Fruit fly (Drosophila melanogaster) whole organism, pupa: ENCODE measurements around the gene Dsk.

Experiments used
- CG15710 ChIP-seq: fragments of 200-800 bp; sonication (Bioruptor generic); optimal IDR thresholded peaks from 2 replicates; lab custom pipeline; 2018; ENCODE audit warnings: missing biosample characterization, mild to moderate bottlenecking, missing genetic modification characterization, moderate library complexity
- CG17806 ChIP-seq: fragments of 200-800 bp; sonication (Bioruptor generic); optimal IDR thresholded peaks from 2 replicates; lab custom pipeline; 2018; ENCODE audit warnings: missing biosample characterization, mild to moderate bottlenecking, missing genetic modification characterization, moderate library complexity
- CG34367 ChIP-seq: fragments of 200-800 bp; sonication (Bioruptor generic); optimal IDR thresholded peaks from 2 replicates; lab custom pipeline; 2018; ENCODE audit warnings: missing biosample characterization, mild to moderate bottlenecking, missing genetic modification characterization
- CG4496 ChIP-seq: fragments of 200-800 bp; sonication (Bioruptor generic); IDR thresholded peaks from 3 replicates; pipeline ENCODE4 v1.3.6; 2022; ENCODE audit warnings: missing biosample characterization, missing genetic modification characterization
- CG8159 ChIP-seq: fragments of 200-800 bp; sonication (Bioruptor generic); optimal IDR thresholded peaks from 3 replicates; lab custom pipeline; 2018; ENCODE audit warnings: missing biosample characterization, mild to moderate bottlenecking, missing genetic modification characterization, moderate library complexity
- CG8301 ChIP-seq: fragments of 200-800 bp; sonication (Bioruptor generic); optimal IDR thresholded peaks from 2 replicates; lab custom pipeline; 2018; ENCODE audit warnings: missing biosample characterization, mild to moderate bottlenecking, missing genetic modification characterization
- CG9948 ChIP-seq: fragments of 200-800 bp; sonication (Bioruptor generic); optimal IDR thresholded peaks from 2 replicates; lab custom pipeline; 2018; ENCODE audit warnings: missing biosample characterization, mild to moderate bottlenecking, missing genetic modification characterization, moderate library complexity
- EcR ChIP-seq: fragments of 200-800 bp; sonication (Bioruptor generic); optimal IDR thresholded peaks from 3 replicates; lab custom pipeline; 2019; ENCODE audit warnings: missing biosample characterization, missing genetic modification characterization, mild to moderate bottlenecking, moderate library complexity, missing genetic modification reagents
- Pif1A ChIP-seq: fragments of 200-800 bp; sonication (Bioruptor generic); optimal IDR thresholded peaks from 3 replicates; lab custom pipeline; 2016; ENCODE audit warnings: missing biosample characterization, missing genetic modification characterization

DNA sequence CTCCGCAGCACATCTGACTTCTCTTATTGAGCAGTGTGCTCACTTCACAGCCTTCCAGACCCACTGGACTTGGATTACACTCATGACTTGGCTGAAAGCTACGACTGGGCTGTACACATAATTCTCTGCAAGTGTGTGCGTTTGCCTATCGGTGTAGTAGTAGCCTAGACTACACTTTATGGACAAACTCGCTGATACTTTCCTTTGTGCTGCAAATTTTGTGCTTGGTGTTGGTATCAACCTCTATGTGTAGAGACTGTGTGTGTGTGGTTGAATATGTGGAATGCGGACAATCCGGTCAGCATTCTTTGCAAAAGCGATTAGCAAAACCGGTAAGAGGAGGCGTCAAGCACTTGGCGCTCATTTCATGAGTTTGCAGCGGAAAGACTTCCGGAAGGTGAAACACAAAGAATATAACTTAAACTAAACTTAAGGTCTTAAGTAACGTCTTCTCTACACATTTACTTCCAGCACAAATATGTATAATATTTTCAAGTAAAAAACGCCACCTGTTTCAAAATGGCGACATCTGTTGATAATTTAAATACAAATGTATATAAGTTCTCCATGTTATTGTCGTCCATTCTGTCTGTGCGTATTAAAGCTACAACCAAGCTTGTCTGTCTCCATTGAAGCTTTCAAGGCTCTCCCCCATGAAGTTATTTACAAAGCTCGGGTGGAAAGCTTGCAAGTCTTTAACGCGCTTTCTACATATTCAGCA, 3.1 kb downstream of the Dsk start:
- TF ChIP-seq Pif1A (no peak), CG8159 (no peak), CG9948 (tag; lab: Kevin White, UChicago) (no peak), EcR (peak; percentile 65), CG8301 (tag; lab: Kevin White, UChicago) (no peak), CG34367 (tag; lab: Kevin White, UChicago) (no peak), CG15710 (tag; lab: Kevin White, UChicago) (peak; percentile 4), CG4496 (GFP tag; lab: Robert Waterston, UW) (no peak; the same call in 2 of the 3 replicates), CG17806 (tag; lab: Kevin White, UChicago) (no peak)
